Fruit fly (Drosophila melanogaster) whole organism, pupa: ENCODE results near the gene Ibf1.

Experiments used
- EcR ChIP-seq: fragments of 200-800 bp; sonication (Bioruptor generic); optimal IDR thresholded peaks from 3 replicates; lab custom pipeline; 2019; ENCODE audit warnings: missing biosample characterization, missing genetic modification characterization, mild to moderate bottlenecking, moderate library complexity, missing genetic modification reagents
- Pif1B ChIP-seq: fragments of 200-800 bp; sonication (Bioruptor generic); optimal IDR thresholded peaks from 3 replicates; lab custom pipeline; 2016; ENCODE audit warnings: missing biosample characterization, missing genetic modification characterization

DNA sequence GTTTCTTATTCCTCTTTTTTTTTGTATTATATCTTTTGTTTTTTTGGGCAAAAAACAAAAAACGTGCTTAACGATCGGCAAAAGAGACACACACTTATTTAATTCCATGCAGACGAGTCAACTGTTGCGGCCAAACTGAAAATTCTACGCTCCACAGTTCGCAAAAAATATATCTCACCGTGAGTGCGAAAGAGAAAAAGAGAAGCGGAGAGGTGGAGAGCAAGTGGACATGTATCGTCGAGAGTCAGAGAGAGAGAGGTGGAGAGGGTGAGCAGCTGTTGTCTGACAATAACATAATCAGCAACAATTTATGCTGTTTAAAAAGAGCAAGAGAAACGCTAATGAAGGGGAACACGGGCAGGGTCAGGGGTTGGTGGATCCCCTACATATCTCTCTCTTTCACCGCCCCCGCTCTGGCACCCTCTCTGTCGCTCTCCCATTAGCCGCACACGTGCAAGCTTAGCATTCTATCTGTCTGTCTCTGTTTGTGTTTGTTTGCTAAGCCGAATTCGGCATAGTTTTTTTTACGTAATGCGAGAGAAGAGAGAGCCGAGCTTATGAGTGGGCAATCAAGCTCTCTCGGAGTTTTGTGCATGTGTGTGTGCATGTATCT, 32.0 kb upstream of the Ibf1 start:
- TF ChIP-seq Pif1B (GFP tag; lab: Kevin White, UChicago) (no peak), EcR (GFP tag; lab: Kevin White, UChicago) (peak; percentile 81)
